Fruit fly (Drosophila melanogaster) whole organism, prepupa: ENCODE data around the gene IscU.

Source experiments
- CG10631 ChIP-seq: fragments of 200-800 bp; sonication (Bioruptor generic); optimal IDR thresholded peaks from 2 replicates; lab custom pipeline; 2016; ENCODE audit warnings: missing biosample characterization, missing genetic modification characterization
- CG10669 ChIP-seq: fragments of 200-800 bp; sonication (Bioruptor generic); optimal IDR thresholded peaks from 3 replicates; lab custom pipeline; 2018; ENCODE audit warnings: missing biosample characterization, mild to moderate bottlenecking, missing genetic modification characterization, moderate library complexity
- CG11294 ChIP-seq: fragments of 200-800 bp; sonication (Bioruptor generic); IDR thresholded peaks from 2 replicates; pipeline ENCODE4 v1.3.6; 2022; ENCODE audit warnings: missing biosample characterization, missing genetic modification characterization
- CG11762 ChIP-seq: fragments of 200-800 bp; sonication (Bioruptor generic); optimal IDR thresholded peaks from 3 replicates; lab custom pipeline; 2016; ENCODE audit warnings: missing biosample characterization, missing genetic modification characterization; ENCODE audit not compliant: insufficient read depth
- CG1621 ChIP-seq: fragments of 200-800 bp; sonication (Bioruptor generic); optimal IDR thresholded peaks from 3 replicates; lab custom pipeline; 2018; ENCODE audit warnings: missing biosample characterization, mild to moderate bottlenecking, missing genetic modification characterization
- CG32006 ChIP-seq: fragments of 200-800 bp; sonication (Bioruptor generic); optimal IDR thresholded peaks from 3 replicates; lab custom pipeline; 2017; ENCODE audit warnings: missing biosample characterization, mild to moderate bottlenecking, missing genetic modification characterization
- CG4318 ChIP-seq: fragments of 200-800 bp; sonication (Bioruptor generic); optimal IDR thresholded peaks from 3 replicates; lab custom pipeline; 2017; ENCODE audit warnings: missing biosample characterization, mild to moderate bottlenecking, missing genetic modification characterization
- CG6163 ChIP-seq: fragments of 200-800 bp; sonication (Bioruptor generic); IDR thresholded peaks from 3 replicates; pipeline ENCODE4 v1.3.6; 2022; ENCODE audit warnings: missing biosample characterization, missing genetic modification characterization
- CG6276 ChIP-seq: fragments of 200-800 bp; sonication (Bioruptor generic); optimal IDR thresholded peaks from 2 replicates; lab custom pipeline; 2017; ENCODE audit warnings: missing biosample characterization, mild to moderate bottlenecking, missing genetic modification characterization
- CG6792 ChIP-seq: fragments of 200-800 bp; sonication (Bioruptor generic); optimal IDR thresholded peaks from 3 replicates; lab custom pipeline; 2016; ENCODE audit warnings: missing biosample characterization, missing genetic modification characterization
- CG6808 ChIP-seq: fragments of 200-800 bp; sonication (Bioruptor generic); optimal IDR thresholded peaks from 3 replicates; lab custom pipeline; 2017; ENCODE audit warnings: missing biosample characterization, missing genetic modification characterization, mild to moderate bottlenecking, moderate library complexity, missing genetic modification reagents
- CG6854 ChIP-seq: fragments of 200-800 bp; sonication (Bioruptor generic); optimal IDR thresholded peaks from 2 replicates; lab custom pipeline; 2017; ENCODE audit warnings: missing biosample characterization, mild to moderate bottlenecking, missing genetic modification characterization
- CG7368 ChIP-seq: fragments of 200-800 bp; sonication (Bioruptor generic); optimal IDR thresholded peaks from 3 replicates; lab custom pipeline; 2016; ENCODE audit warnings: missing biosample characterization, missing genetic modification characterization
- CG8119 ChIP-seq: fragments of 200-800 bp; sonication (Bioruptor generic); IDR thresholded peaks from 3 replicates; pipeline ENCODE4 v1.3.6; 2022; ENCODE audit warnings: missing biosample characterization, missing genetic modification characterization
- CG8319 ChIP-seq: fragments of 200-800 bp; sonication (Bioruptor generic); optimal IDR thresholded peaks from 3 replicates; lab custom pipeline; 2016; ENCODE audit warnings: missing biosample characterization, missing genetic modification characterization
- CG8632 ChIP-seq: fragments of 200-800 bp; sonication (Bioruptor generic); optimal IDR thresholded peaks from 3 replicates; lab custom pipeline; 2016; ENCODE audit warnings: missing biosample characterization, missing genetic modification characterization
- Eip75B ChIP-seq: fragments of 200-800 bp; sonication (Bioruptor generic); optimal IDR thresholded peaks from 3 replicates; lab custom pipeline; 2016; ENCODE audit warnings: missing biosample characterization, missing genetic modification characterization
- Eip78C ChIP-seq: fragments of 200-800 bp; sonication (Bioruptor generic); peaks from one replicate; lab custom pipeline; 2016; ENCODE audit warnings: missing biosample characterization, missing genetic modification characterization
- Eip93F ChIP-seq: fragments of 200-800 bp; sonication (Bioruptor generic); optimal IDR thresholded peaks from 2 replicates; lab custom pipeline; 2016; ENCODE audit warnings: missing biosample characterization, mild to moderate bottlenecking, missing genetic modification characterization
- Ets21C ChIP-seq: fragments of 200-800 bp; sonication (Bioruptor generic); optimal IDR thresholded peaks from 3 replicates; lab custom pipeline; 2016; ENCODE audit warnings: missing biosample characterization, missing genetic modification characterization
- Gug ChIP-seq: fragments of 200-800 bp; sonication (Bioruptor generic); IDR thresholded peaks from 2 replicates; pipeline ENCODE4 v1.3.6; 2022; ENCODE audit warnings: missing biosample characterization, missing genetic modification characterization
- Hr38 ChIP-seq: sonication (Bioruptor generic); optimal IDR thresholded peaks from 2 replicates; lab custom pipeline; 2016; ENCODE audit warnings: missing biosample characterization, missing genetic modification characterization
- Hr39 ChIP-seq: fragments of 200-800 bp; sonication (Bioruptor generic); optimal IDR thresholded peaks from 2 replicates; lab custom pipeline; 2016; ENCODE audit warnings: missing biosample characterization, missing genetic modification characterization
- Hr4 ChIP-seq: fragments of 200-800 bp; sonication (Bioruptor generic); optimal IDR thresholded peaks from 3 replicates; lab custom pipeline; 2016; ENCODE audit warnings: missing biosample characterization, missing genetic modification characterization
- Lpt ChIP-seq: fragments of 200-800 bp; sonication (Bioruptor generic); optimal IDR thresholded peaks from 3 replicates; lab custom pipeline; 2016; ENCODE audit warnings: missing biosample characterization, missing genetic modification characterization
- Met ChIP-seq: fragments of 200-800 bp; sonication (Bioruptor generic); optimal IDR thresholded peaks from 3 replicates; lab custom pipeline; 2016; ENCODE audit warnings: missing biosample characterization, missing genetic modification characterization
- OdsH ChIP-seq: fragments of 200-800 bp; sonication (Bioruptor generic); optimal IDR thresholded peaks from 3 replicates; lab custom pipeline; 2016; ENCODE audit warnings: missing biosample characterization, missing genetic modification characterization
- Smox ChIP-seq: fragments of 200-800 bp; sonication (Bioruptor generic); optimal IDR thresholded peaks from 3 replicates; lab custom pipeline; 2016; ENCODE audit warnings: missing biosample characterization, missing genetic modification characterization
- Sox14 ChIP-seq: fragments of 200-800 bp; sonication (Bioruptor generic); optimal IDR thresholded peaks from 3 replicates; lab custom pipeline; 2016; ENCODE audit warnings: missing biosample characterization, missing genetic modification characterization
- acj6 ChIP-seq: fragments of 200-800 bp; sonication (Bioruptor generic); optimal IDR thresholded peaks from 3 replicates; lab custom pipeline; 2016; ENCODE audit warnings: missing biosample characterization, missing genetic modification characterization
- cyc ChIP-seq: fragments of 200-800 bp; sonication (Bioruptor generic); optimal IDR thresholded peaks from 3 replicates; lab custom pipeline; 2016; ENCODE audit warnings: missing biosample characterization, missing genetic modification characterization
- dac ChIP-seq: fragments of 200-800 bp; sonication (Bioruptor generic); optimal IDR thresholded peaks from 2 replicates; lab custom pipeline; 2017; ENCODE audit warnings: missing biosample characterization, mild to moderate bottlenecking, missing genetic modification characterization
- dsx ChIP-seq: fragments of 200-800 bp; optimal IDR thresholded peaks from 3 replicates; lab custom pipeline; 2019; ENCODE audit warnings: missing biosample characterization, mild to moderate bottlenecking, missing genetic modification characterization, moderate library complexity; ENCODE audit not compliant: poor library complexity, severe bottlenecking
- eg ChIP-seq: fragments of 200-800 bp; sonication (Bioruptor generic); IDR thresholded peaks from 3 replicates; pipeline ENCODE4 v1.3.6; 2022; ENCODE audit warnings: missing biosample characterization, missing genetic modification characterization
- fd59A ChIP-seq: fragments of 200-800 bp; sonication (Bioruptor generic); optimal IDR thresholded peaks from 2 replicates; lab custom pipeline; 2017; ENCODE audit warnings: missing biosample characterization, mild to moderate bottlenecking, missing genetic modification characterization, missing genetic modification reagents
- fd85E ChIP-seq: fragments of 200-800 bp; sonication (Bioruptor generic); optimal IDR thresholded peaks from 3 replicates; lab custom pipeline; 2016; ENCODE audit warnings: missing biosample characterization, missing genetic modification characterization
- fkh ChIP-seq: fragments of 200-800 bp; sonication (Bioruptor generic); optimal IDR thresholded peaks from 3 replicates; lab custom pipeline; 2017; ENCODE audit warnings: missing biosample characterization, mild to moderate bottlenecking, missing genetic modification characterization, moderate library complexity
- lz ChIP-seq: fragments of 200-800 bp; sonication (Bioruptor generic); optimal IDR thresholded peaks from 3 replicates; lab custom pipeline; 2016; ENCODE audit warnings: missing biosample characterization, missing genetic modification characterization
- spab ChIP-seq: fragments of 200-800 bp; sonication (Bioruptor generic); optimal IDR thresholded peaks from 2 replicates; lab custom pipeline; 2017; ENCODE audit warnings: missing biosample characterization, mild to moderate bottlenecking, missing genetic modification characterization, missing genetic modification reagents
- ss ChIP-seq, 2 experiments: fragments of 200-800 bp; sonication (Bioruptor generic); optimal IDR thresholded peaks; 2 replicates in 1 of 2; 3 replicates in 1 of 2; lab custom pipeline; 2017 to 2018; ENCODE audit warnings: mild to moderate bottlenecking in 2 of 2, missing biosample characterization in 2 of 2, missing genetic modification characterization in 2 of 2, moderate library complexity in 1 of 2
- svp ChIP-seq: fragments of 200-800 bp; sonication (Bioruptor generic); peaks from one replicate; lab custom pipeline; 2016; ENCODE audit warnings: missing biosample characterization, missing genetic modification characterization
- topi ChIP-seq: fragments of 200-800 bp; sonication (Bioruptor generic); optimal IDR thresholded peaks from 3 replicates; lab custom pipeline; 2016; ENCODE audit warnings: missing biosample characterization, missing genetic modification characterization

Gene IscU

dm6 chr3R:8799866-8800265 is 24.1 kb downstream of the IscU start:
- no peak for TF ChIP-seq fd59A (GFP tag; lab: Kevin White, UChicago)
- peak; percentile 95 for TF ChIP-seq svp (GFP tag; lab: Kevin White, UChicago)
- no peak for TF ChIP-seq dsx (GFP tag; lab: Kevin White, UChicago)
- no peak for TF ChIP-seq eg
- TF ChIP-seq Eip78C (GFP tag; lab: Kevin White, UChicago), result peak; percentile 57

dm6 chr3R:8798332-8798731 is 25.6 kb downstream of the IscU start:
- no peak for TF ChIP-seq CG32006
- TF ChIP-seq CG10631 (GFP tag; lab: Kevin White, UChicago), result no peak
- no peak for TF ChIP-seq Eip93F (GFP tag; lab: Kevin White, UChicago)
- no peak for TF ChIP-seq fkh (GFP tag; lab: Kevin White, UChicago)
- no peak for TF ChIP-seq acj6 (GFP tag; lab: Kevin White, UChicago)
- no peak for TF ChIP-seq CG8119 (GFP tag; lab: Robert Waterston, UW)
- TF ChIP-seq OdsH (GFP tag; lab: Kevin White, UChicago), result no peak
- no peak for TF ChIP-seq topi
- TF ChIP-seq CG8632 (GFP tag; lab: Kevin White, UChicago), result no peak
- TF ChIP-seq Hr38 (GFP tag; lab: Kevin White, UChicago), result no peak
- no peak for TF ChIP-seq svp (GFP tag; lab: Kevin White, UChicago)

DNA sequence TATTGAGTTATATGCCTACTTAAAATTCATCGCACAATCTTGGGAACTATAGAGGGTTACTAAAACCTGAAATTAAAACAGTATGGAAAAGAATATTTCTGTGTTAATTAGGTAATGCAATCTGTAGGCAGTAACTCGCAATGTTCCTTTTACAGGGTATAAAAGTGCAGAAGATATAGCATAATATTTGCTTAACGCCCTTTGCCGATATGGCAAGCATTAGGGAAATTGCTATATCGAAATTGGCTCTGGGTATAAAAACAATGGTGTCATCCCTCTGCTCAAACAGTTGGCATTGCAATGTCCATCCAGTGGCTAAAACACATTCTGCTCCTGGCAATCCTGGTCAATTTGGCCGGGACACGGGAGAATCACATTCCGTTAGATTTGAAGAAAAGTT is 29.6 kb downstream of the IscU start, which contains the start of gene Ir85a:
TSS of gene Ir85a (plus strand) at position 301 of the 400 bp plus-strand sequence.
- TF ChIP-seq Ets21C (GFP tag; lab: Kevin White, UChicago) (no peak), CG6276 (GFP tag; lab: Kevin White, UChicago) (no peak), spab (GFP tag; lab: Kevin White, UChicago) (no peak), CG8119 (GFP tag; lab: Robert Waterston, UW) (no peak), topi (no peak), Lpt (GFP tag; lab: Kevin White, UChicago) (no peak), eg (no peak)

DNA sequence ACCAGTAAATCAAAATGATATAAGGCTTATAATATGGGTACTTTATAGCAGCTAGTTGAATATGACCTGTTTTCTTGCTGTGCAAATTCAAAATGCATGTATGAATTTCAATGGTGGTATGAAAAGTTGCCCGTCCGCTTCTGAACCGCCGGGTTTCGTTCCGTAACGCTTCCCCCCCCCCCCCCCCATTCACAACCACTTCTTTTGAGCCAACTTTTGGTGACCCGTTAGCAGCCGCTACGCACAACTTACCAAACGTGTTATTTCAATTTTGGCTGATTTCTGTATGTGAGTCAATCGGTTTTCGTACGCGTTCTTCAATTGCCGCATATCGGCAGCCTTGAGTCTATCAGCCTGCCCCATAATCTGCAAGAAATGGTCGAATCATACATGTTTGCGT is 30.3 kb downstream of the IscU start:
- TF ChIP-seq Eip78C (GFP tag; lab: Kevin White, UChicago) (peak; percentile 53), Sox14 (no peak), topi (no peak), cyc (no peak), fd85E (GFP tag; lab: Kevin White, UChicago) (no peak), Hr39 (GFP tag; lab: Kevin White, UChicago) (no peak), CG8319 (GFP tag; lab: Kevin White, UChicago) (no peak), lz (GFP tag; lab: Kevin White, UChicago) (no peak)

- TF ChIP-seq Hr4 (no peak), CG6808 (GFP tag; lab: Kevin White, UChicago) (peak; percentile 86), svp (GFP tag; lab: Kevin White, UChicago) (peak; percentile 58), CG4318 (no peak), eg (peak; percentile 73; the same call in 2 of the 3 replicates), CG10669 (GFP tag; lab: Kevin White, UChicago) (peak; percentile 27), cyc (no peak), ss (GFP tag; optimal IDR thresholded peaks at IDR 0.05; lab: Kevin White, UChicago) (peak; percentile 48 to 87), fkh (GFP tag; lab: Kevin White, UChicago) (no peak), CG6854 (GFP tag; lab: Kevin White, UChicago) (peak; percentile 82), Met (no peak), CG6163 (GFP tag; lab: Robert Waterston, UW) (peak; percentile 71; the same call in 2 of the 3 replicates), CG1621 (tag; lab: Kevin White, UChicago) (peak; percentile 20), CG11762 (GFP tag; lab: Kevin White, UChicago) (no peak), Gug (no peak), Sox14 (no peak), Eip93F (GFP tag; lab: Kevin White, UChicago) (no peak), CG6792 (GFP tag; lab: Kevin White, UChicago) (no peak), CG8119 (GFP tag; lab: Robert Waterston, UW) (peak; percentile 80), dac (peak; percentile 9), CG7368 (GFP tag; lab: Kevin White, UChicago) (no peak), CG10631 (GFP tag; lab: Kevin White, UChicago) (no peak), Ets21C (GFP tag; lab: Kevin White, UChicago) (no peak), Smox (GFP tag; lab: Kevin White, UChicago) (no peak), Hr39 (GFP tag; lab: Kevin White, UChicago) (no peak), Eip75B (GFP tag; lab: Kevin White, UChicago) (peak; percentile 14), CG11294 (GFP tag; lab: Robert Waterston, UW) (no peak)
Measured at dm6 chr3R:8792463-8793175, 31.4 kb downstream of the IscU start.
